Worm (Caenorhabditis elegans) whole organism, mixed stage, embryonic: ENCODE results near the gene mai-1.

Experiments
- ceh-83 ChIP-seq: fragments of 200-800 bp; sonication (Bioruptor generic); optimal IDR thresholded peaks from 2 replicates; lab custom pipeline; 2018; ENCODE audit warnings: mild to moderate bottlenecking, missing genetic modification characterization, missing compliant biosample characterization
- drap-1 ChIP-seq: fragments of 200-800 bp; sonication (Bioruptor generic); optimal IDR thresholded peaks from 3 replicates; lab custom pipeline; 2018; ENCODE audit warnings: mild to moderate bottlenecking, missing genetic modification characterization, missing compliant biosample characterization
- mls-2 ChIP-seq: sonication (generic microtip); optimal IDR thresholded peaks from 2 replicates; lab custom pipeline; 2016; ENCODE audit warnings: mild to moderate bottlenecking, missing genetic modification characterization, moderate library complexity, missing compliant biosample characterization
- nhr-237 ChIP-seq: fragments of 150-350 bp; optimal IDR thresholded peaks from 2 replicates; lab custom pipeline; 2014; ENCODE audit warnings: missing biosample characterization, missing genetic modification characterization
- snpc-4 ChIP-seq: fragments of 150-350 bp; optimal IDR thresholded peaks from 2 replicates; lab custom pipeline; 2014; ENCODE audit warnings: missing biosample characterization, missing genetic modification characterization

DNA sequence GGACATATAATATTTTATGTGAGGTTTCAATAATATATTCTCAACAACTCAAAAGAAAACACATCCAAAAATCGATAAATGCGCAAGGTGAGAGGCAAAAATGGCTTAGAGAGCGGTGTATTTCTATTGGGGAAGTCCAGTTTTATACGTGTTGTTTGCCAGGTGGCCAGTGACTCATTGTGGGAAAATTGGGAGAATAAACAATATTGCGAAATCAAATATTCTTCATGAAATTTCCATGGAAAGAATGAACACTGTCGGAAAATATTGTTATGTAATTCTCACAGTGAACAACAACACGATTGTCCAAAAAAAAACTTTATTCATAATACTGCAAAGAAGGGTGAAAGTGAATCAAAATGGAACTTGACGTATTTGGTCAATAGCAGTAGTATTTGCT, 28.7 kb downstream of the mai-1 start:
- TF ChIP-seq nhr-237 (no peak), mls-2 (tag; lab: Kevin White, UChicago) (no peak), snpc-4 (tag; lab: Kevin White, UChicago) (no peak), ceh-83 (GFP tag; lab: Kevin White, UChicago) (no peak), drap-1 (GFP tag; lab: Kevin White, UChicago) (no peak)
